Fruit fly (Drosophila melanogaster): ENCODE data around the gene twin.

Gene twin

dm6 chr3R:24206341-24207114 is 15.2 kb downstream of the twin start (continued):
- TF ChIP-seq CG18011 (GFP tag; optimal IDR thresholded peaks at IDR 0.05) (no peak), CG12744 (GFP tag; optimal IDR thresholded peaks at IDR 0.05) (no peak), Hr78 (GFP tag; optimal IDR thresholded peaks at IDR 0.05) (peak in 1 of 2 experiments; percentile 36), CG2129 (GFP tag; IDR thresholded peaks at IDR 0.05; ENCODE audit: partially characterized antibody) (no peak), CG14860 (GFP tag; IDR thresholded peaks at IDR 0.05; ENCODE audit: partially characterized antibody) (no peak), org-1 (GFP tag; optimal IDR thresholded peaks at IDR 0.05) (peak; percentile 5), kah (GFP tag; optimal IDR thresholded peaks at IDR 0.05) (peak; percentile 35), Max (GFP tag; optimal IDR thresholded peaks at IDR 0.05) (no peak), CG8388 (GFP tag; optimal IDR thresholded peaks at IDR 0.05) (peak; percentile 56), CG31388 (GFP tag; optimal IDR thresholded peaks at IDR 0.05) (no peak), Hey (tag; optimal IDR thresholded peaks at IDR 0.05) (no peak), Dp (GFP tag; optimal IDR thresholded peaks at IDR 0.05) (no peak), chn (GFP tag; optimal IDR thresholded peaks at IDR 0.05) (no peak), cg (GFP tag; optimal IDR thresholded peaks at IDR 0.05) (no peak), usp (GFP tag; optimal IDR thresholded peaks at IDR 0.05) (no peak), tup (GFP tag; optimal IDR thresholded peaks at IDR 0.05) (no peak), br (optimal IDR thresholded peaks at IDR 0.05) (no peak), Spps (tag; optimal IDR thresholded peaks at IDR 0.05) (no peak), Atf6 (GFP tag; IDR thresholded peaks at IDR 0.05) (no peak), wek (GFP tag; optimal IDR thresholded peaks at IDR 0.05) (peak; percentile 36), Dbx (GFP tag; IDR thresholded peaks at IDR 0.05) (no peak), run (tag; optimal IDR thresholded peaks at IDR 0.05) (no peak), B-H1 (GFP tag; IDR thresholded peaks at IDR 0.05) (peak; percentile 14; the same call in 1 of the 3 replicates), dm (GFP tag; optimal IDR thresholded peaks at IDR 0.05) (no peak), Xbp1 (GFP tag; optimal IDR thresholded peaks at IDR 0.05) (peak; percentile 48), CG18619 (GFP tag; optimal IDR thresholded peaks at IDR 0.05) (no peak), pb (GFP tag; optimal IDR thresholded peaks at IDR 0.05) (peak; percentile 0), gsb (GFP tag; IDR thresholded peaks at IDR 0.05) (0 out of 2 replicates have a peak, but pooled peaks have one; percentile 15), Dref (GFP tag; IDR thresholded peaks at IDR 0.05) (no peak), CG7928 (GFP tag; optimal IDR thresholded peaks at IDR 0.05) (no peak), CG7839 (tag; optimal IDR thresholded peaks at IDR 0.05) (peak; percentile 66), CG15479 (GFP tag; optimal IDR thresholded peaks at IDR 0.05) (no peak), CG1792 (GFP tag; optimal IDR thresholded peaks at IDR 0.05) (no peak), ci (GFP tag; IDR thresholded peaks at IDR 0.05) (peak; percentile 92), Side (GFP tag; optimal IDR thresholded peaks at IDR 0.05) (no peak), pan (optimal IDR thresholded peaks at IDR 0.05) (no peak), pan (GFP tag; optimal IDR thresholded peaks at IDR 0.05 in 1 of 2, IDR thresholded peaks at IDR 0.05 in 1 of 2) (peak in 1 of 2 experiments; percentile 51), sisA (GFP tag; IDR thresholded peaks at IDR 0.05) (peak; percentile 32; the same call in 1 of the 2 replicates), CG3726 (GFP tag; IDR thresholded peaks at IDR 0.05) (no peak), CG10959 (GFP tag; IDR thresholded peaks at IDR 0.05) (no peak), NfI (GFP tag; optimal IDR thresholded peaks at IDR 0.05) (peak; percentile 58), Sin3A (optimal IDR thresholded peaks at IDR 0.05) (no peak), CG15073 (GFP tag; optimal IDR thresholded peaks at IDR 0.05) (no peak), CG10321 (GFP tag; IDR thresholded peaks at IDR 0.05) (no peak), CG34422 (GFP tag; IDR thresholded peaks at IDR 0.05) (peak; percentile 25; the same call in 1 of the 3 replicates), dan (GFP tag; IDR thresholded peaks at IDR 0.05) (no peak), jigr1 (GFP tag; IDR thresholded peaks at IDR 0.05) (no peak), Hr3 (GFP tag; optimal IDR thresholded peaks at IDR 0.05) (peak; percentile 35), CG12155 (GFP tag; optimal IDR thresholded peaks at IDR 0.05) (no peak), CG7745 (tag; optimal IDR thresholded peaks at IDR 0.05) (no peak), Atf3 (GFP tag; optimal IDR thresholded peaks at IDR 0.05) (no peak)
